Worm (Caenorhabditis elegans): ENCODE data around the gene C35B1.9.

DNA sequence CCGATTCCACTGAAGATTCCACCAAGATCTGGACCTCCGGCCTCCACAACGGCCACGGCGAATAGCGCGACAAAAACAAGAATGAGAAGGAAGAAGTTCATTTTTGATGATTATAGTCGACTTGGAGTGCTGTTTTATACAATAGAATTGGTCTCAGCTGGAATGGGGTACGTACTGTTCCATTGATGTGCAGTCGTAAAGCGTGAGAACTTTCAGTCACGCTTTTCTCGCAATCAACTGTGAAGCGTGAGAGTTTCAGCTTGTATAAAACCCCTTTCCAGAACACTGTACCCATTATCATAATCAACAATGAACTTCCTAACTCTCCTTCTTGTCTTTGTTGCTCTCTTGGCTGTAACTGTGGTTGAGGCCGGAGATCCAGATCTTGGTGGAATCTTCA lies 34.9 kb upstream of the C35B1.9 start, which contains the start of the genes F49F1.4 and F49F1.2:
- TF ChIP-seq nhr-11 (tag; optimal IDR thresholded peaks at IDR 0.05), result no peak
- TF ChIP-seq skn-1 (tag; optimal IDR thresholded peaks at IDR 0.05), result no peak
- no peak for TF ChIP-seq ceh-9 (tag; optimal IDR thresholded peaks at IDR 0.05)
- no peak for TF ChIP-seq daf-12 (tag; optimal IDR thresholded peaks at IDR 0.05)
- TF ChIP-seq lin-15B (tag; optimal IDR thresholded peaks at IDR 0.05), result no peak
- TF ChIP-seq nhr-76 (tag; optimal IDR thresholded peaks at IDR 0.05), result no peak
- no peak for TF ChIP-seq fkh-2 (tag; optimal IDR thresholded peaks at IDR 0.05)
- TF ChIP-seq ZK546.5 (tag; optimal IDR thresholded peaks at IDR 0.05), result no peak
- no peak for TF ChIP-seq fos-1 (tag; optimal IDR thresholded peaks at IDR 0.05)
- TF ChIP-seq pha-4 (tag; optimal IDR thresholded peaks at IDR 0.05), result no peak
- no peak for TF ChIP-seq mdl-1 (tag; optimal IDR thresholded peaks at IDR 0.05)
- TF ChIP-seq sea-2 (GFP tag; optimal IDR thresholded peaks at IDR 0.05), result no peak
- no peak for TF ChIP-seq ztf-11 (tag; optimal IDR thresholded peaks at IDR 0.05)
- TF ChIP-seq ztf-4 (tag; optimal IDR thresholded peaks at IDR 0.05), result no peak
